Worm (Caenorhabditis elegans) whole organism, early embryonic: ENCODE measurements around the gene nova-1.
"Not testable (repeated sequence)": the region's sequence is repeated elsewhere in the genome, so short reads cannot be mapped to it uniquely, and the experiment has no call there.

Experiments
- B0310.2 ChIP-seq: sonication (generic microtip); optimal IDR thresholded peaks from 2 replicates; lab custom pipeline; 2016; ENCODE audit warnings: mild to moderate bottlenecking, missing genetic modification characterization, missing compliant biosample characterization
- F13C5.2 ChIP-seq: sonication (generic microtip); optimal IDR thresholded peaks from 2 replicates; lab custom pipeline; 2017; ENCODE audit warnings: mild to moderate bottlenecking, missing genetic modification characterization, inconsistent platforms, missing compliant biosample characterization
- aly-1 ChIP-seq: sonication (generic microtip); optimal IDR thresholded peaks from 2 replicates; lab custom pipeline; 2016; ENCODE audit warnings: missing genetic modification characterization, missing compliant biosample characterization
- ama-1 ChIP-seq: fragments of 150-350 bp; optimal IDR thresholded peaks from 2 replicates; lab custom pipeline; 2014
- ceh-13 ChIP-seq: fragments of 200-800 bp; sonication (Bioruptor generic); optimal IDR thresholded peaks from 2 replicates; lab custom pipeline; 2018; ENCODE audit warnings: mild to moderate bottlenecking, missing genetic modification characterization, missing compliant biosample characterization
- ceh-36 ChIP-seq: sonication (generic microtip); optimal IDR thresholded peaks from 2 replicates; lab custom pipeline; 2016; ENCODE audit warnings: missing genetic modification characterization, inconsistent platforms, missing compliant biosample characterization
- ets-7 ChIP-seq: sonication (generic microtip); optimal IDR thresholded peaks from 2 replicates; lab custom pipeline; 2016; ENCODE audit warnings: missing genotype, missing genetic modification characterization, missing compliant biosample characterization
- flt-1 ChIP-seq: fragments of 200-800 bp; sonication (Bioruptor generic); IDR thresholded peaks from 2 replicates; pipeline ENCODE4 v1.3.6; 2022; ENCODE audit warnings: missing genetic modification characterization, missing compliant biosample characterization
- hmg-4 ChIP-seq: fragments of 200-800 bp; sonication (Bioruptor generic); optimal IDR thresholded peaks from 2 replicates; lab custom pipeline; 2018; ENCODE audit warnings: mild to moderate bottlenecking, missing genetic modification characterization, missing compliant biosample characterization
- hnd-1 ChIP-seq: sonication (generic microtip); optimal IDR thresholded peaks from 2 replicates; lab custom pipeline; 2016; ENCODE audit warnings: missing genetic modification characterization, missing compliant biosample characterization
- pes-1 ChIP-seq: fragments of 200-800 bp; sonication (Bioruptor generic); IDR thresholded peaks from 2 replicates; pipeline ENCODE4 v1.3.6; 2022; ENCODE audit warnings: missing genetic modification reagents, missing genetic modification characterization, missing compliant biosample characterization
- scrt-1 ChIP-seq: fragments of 200-800 bp; sonication (Bioruptor generic); IDR thresholded peaks from 2 replicates; pipeline ENCODE4 v1.3.6; 2022; ENCODE audit warnings: missing genetic modification characterization, missing compliant biosample characterization
- sea-1 ChIP-seq: fragments of 200-800 bp; sonication (Bioruptor generic); conservative IDR thresholded peaks from 2 replicates; pipeline ENCODE4 v1.3.6; 2022; ENCODE audit warnings: missing genetic modification characterization, missing compliant biosample characterization
- tbx-11 ChIP-seq: fragments of 200-800 bp; sonication (Bioruptor generic); IDR thresholded peaks from 2 replicates; pipeline ENCODE4 v1.3.6; 2022; ENCODE audit warnings: missing genetic modification characterization, missing compliant biosample characterization
- tbx-37 ChIP-seq: fragments of 200-800 bp; sonication (Bioruptor generic); conservative IDR thresholded peaks from 2 replicates; pipeline ENCODE4 v1.3.6; 2022; ENCODE audit warnings: missing genetic modification reagents, missing genetic modification characterization, missing compliant biosample characterization
- tra-4 ChIP-seq: sonication (generic microtip); optimal IDR thresholded peaks from 2 replicates; lab custom pipeline; 2017; ENCODE audit warnings: missing genetic modification characterization, missing compliant biosample characterization

nova-1 gene

DNA sequence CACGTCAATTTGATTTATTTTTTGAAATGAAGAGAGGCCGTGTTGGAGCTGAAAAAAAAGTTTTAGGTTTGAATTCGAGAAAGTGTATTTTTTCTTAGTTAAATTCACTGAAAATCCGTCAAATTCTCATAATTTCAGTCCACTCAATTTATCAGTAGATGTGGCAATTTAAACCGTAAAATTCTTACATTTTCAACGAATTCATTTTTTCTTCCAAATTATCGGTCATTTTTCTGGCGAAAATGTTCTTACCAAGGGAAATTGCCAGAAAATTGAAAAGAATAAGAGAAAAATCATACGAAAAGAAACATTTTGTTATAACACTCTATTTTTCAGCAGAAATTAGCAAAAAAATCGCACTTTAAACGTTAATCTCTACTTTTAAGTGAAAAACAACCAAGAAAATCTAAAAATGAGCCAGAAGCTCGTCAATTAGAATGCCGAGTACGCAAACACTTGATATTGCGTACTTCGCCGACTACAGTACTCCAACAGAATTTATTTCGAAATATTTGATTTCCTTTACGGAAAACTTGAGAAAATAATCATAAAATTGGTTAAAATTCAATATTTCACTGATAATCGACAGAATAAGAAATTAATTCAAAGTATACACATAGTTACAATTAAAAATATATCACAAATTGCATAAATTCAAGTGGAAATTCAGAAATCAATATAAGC, 3.5 kb upstream of the nova-1 start, which contains the start of gene fbxa-106:
TSS of gene fbxa-106 (minus strand) at position 51 of the 684 bp plus-strand sequence.
- TF ChIP-seq flt-1 (GFP tag; lab: Robert Waterston, UW) (no peak), ama-1 (lab: Kevin White, UChicago) (no peak), pes-1 (GFP tag; lab: Robert Waterston, UW) (no peak), scrt-1 (no peak), ceh-13 (GFP tag; lab: Kevin White, UChicago) (no peak), hmg-4 (no peak), tra-4 (no peak), B0310.2 (tag; lab: Kevin White, UChicago) (no peak), ets-7 (tag; lab: Kevin White, UChicago) (no peak), tbx-37 (no peak), aly-1 (no peak), F13C5.2 (tag; lab: Kevin White, UChicago) (no peak)

DNA sequence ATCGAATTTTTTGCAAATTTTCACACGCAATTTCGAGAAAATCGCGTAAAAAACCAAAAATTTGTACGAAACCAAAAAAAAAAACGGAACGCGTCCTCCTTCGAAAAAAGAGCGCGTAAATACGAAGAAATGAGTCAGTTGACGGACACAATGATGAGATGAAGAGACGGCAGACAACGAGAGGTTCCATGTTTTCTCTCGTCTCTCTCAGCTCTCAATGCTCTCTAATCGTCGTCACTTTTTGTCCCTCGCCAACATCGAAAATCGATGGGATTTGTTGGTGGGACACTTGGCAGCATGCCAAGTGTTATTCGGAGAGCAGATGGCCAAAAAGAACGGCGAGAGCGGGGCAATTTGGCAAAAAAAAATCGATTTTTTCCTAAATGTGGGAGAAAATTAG, 2.6 kb downstream of the nova-1 start:
- peak; percentile 22 for TF ChIP-seq F13C5.2 (tag; lab: Kevin White, UChicago)
- no peak for TF ChIP-seq ceh-36
- no peak for TF ChIP-seq B0310.2 (tag; lab: Kevin White, UChicago)
- no peak for TF ChIP-seq ama-1 (lab: Kevin White, UChicago)
- TF ChIP-seq scrt-1, result peak; percentile 7; the same call in 1 of the 2 replicates

DNA sequence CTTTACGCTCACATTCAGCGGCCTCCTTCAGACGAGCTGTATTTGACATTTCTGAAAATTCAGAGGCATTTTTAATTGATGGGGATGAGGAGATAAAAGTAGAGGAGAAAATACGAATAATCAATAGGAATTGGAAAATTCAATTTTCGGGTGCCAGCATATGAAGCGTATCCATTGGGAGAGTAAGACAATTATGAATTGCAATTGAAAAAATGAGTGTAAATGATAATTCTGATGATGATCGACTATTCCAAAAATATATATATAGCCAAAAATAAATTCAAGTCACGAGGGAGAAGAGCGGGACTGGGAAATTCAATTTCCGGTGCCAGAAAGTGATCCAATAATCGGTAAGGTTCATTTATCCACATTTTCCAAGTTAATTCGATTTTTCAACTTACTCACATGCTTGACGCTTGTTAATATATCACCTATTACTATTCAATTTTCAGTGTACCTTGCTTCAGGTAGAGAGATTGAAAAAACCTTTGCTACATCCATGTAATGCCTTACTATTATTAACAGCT, 15.4 kb downstream of the nova-1 start, which contains the start of gene Y59A8B.8:
TSS of gene Y59A8B.8 (minus strand) at position 51 of the 527 bp plus-strand sequence.
- TF ChIP-seq ceh-36 (no peak), hnd-1 (tag; lab: Kevin White, UChicago) (no peak), scrt-1 (no peak), tbx-11 (GFP tag; lab: Robert Waterston, UW) (no peak), B0310.2 (tag; lab: Kevin White, UChicago) (no peak), flt-1 (GFP tag; lab: Robert Waterston, UW) (no peak), sea-1 (GFP tag; lab: Robert Waterston, UW) (no peak)

DNA sequence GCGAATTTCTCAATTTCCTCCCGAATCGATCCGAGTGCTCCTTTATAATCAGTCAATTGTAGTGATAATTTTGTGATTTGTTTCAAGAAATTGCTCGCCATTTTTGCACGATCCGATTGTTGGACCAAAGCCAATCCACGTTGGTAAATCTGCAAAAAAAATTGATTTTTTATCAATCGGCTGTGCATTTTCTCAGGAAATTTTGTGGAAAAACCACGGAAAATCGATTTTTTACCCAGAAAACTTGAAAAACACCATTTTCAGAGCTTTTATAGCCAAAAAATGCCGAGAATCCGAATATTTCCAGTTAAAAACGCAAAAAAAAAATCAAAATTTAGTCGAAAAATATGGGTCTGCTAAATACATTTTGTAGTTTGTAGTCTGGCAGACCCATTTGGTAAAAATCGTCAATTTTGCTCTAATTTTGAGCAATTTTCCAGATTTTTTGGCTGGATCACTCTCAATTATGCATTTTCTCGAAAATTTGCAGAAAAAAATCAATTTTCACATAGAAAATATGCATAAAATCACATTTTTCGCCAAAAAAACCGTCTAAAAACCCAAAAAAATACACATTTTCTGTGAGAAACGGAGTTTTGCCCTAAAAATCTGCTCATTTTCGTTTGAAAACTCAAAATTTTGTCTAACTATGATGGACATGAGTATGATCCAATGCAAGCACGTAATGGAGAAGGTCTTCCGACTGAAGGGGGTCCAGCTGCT, 26.3 kb downstream of the nova-1 start, which contains the start of the genes Y59A8B.25 and ebp-3:
TSS of gene Y59A8B.25 (minus strand) at position 101 of the 723 bp plus-strand sequence.
TSS of gene ebp-3 (plus strand) at position 673 of the 723 bp plus-strand sequence.
- TF ChIP-seq hnd-1 (tag; lab: Kevin White, UChicago); flt-1 (GFP tag; lab: Robert Waterston, UW); hmg-4: not testable (repeated sequence)

DNA sequence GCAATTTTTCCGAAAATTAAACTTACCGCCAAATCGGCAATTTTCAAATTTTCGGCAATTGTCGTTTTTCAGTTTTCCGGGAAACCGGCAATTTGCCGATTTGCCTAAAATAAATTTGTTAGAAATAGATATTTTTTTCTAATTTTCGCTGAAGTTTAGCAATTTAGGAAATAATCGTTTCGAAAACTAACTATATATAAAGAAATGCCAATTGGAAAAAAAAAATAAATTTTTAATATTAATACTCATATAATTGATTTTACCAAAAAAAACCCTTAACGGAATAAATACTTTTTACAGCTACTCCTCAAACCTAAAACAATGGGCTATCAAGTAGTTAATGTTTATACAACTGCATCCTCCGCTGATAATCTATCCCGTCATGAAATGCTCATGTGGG, 38.5 kb downstream of the nova-1 start, which contains the start of gene ebp-1:
TSS of gene ebp-1 (plus strand) at position 301 of the 400 bp plus-strand sequence.
- TF ChIP-seq hmg-4, result no peak
- no peak for TF ChIP-seq ceh-13 (GFP tag; lab: Kevin White, UChicago)

DNA sequence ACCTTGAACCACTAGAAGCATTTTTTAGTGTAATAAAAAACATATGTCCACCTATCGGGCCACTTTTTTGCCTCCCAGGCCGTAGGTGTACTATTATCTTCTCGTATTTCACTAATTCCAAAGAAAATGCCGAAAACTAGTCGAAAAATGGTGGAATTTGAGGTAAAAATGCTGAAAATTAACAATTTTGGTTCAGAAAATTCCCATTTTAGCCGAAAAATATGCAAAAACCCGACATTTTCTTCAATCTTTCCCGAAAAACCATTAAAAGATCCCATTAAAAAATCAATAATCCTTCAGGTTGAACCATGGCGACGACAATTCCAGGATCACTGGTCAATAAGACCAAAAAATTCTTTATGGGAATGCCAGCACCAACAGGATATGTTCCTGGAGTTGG, 59.6 kb downstream of the nova-1 start, which contains the start of gene prp-6:
TSS of gene prp-6 (plus strand) at position 301 of the 400 bp plus-strand sequence.
- no peak for TF ChIP-seq ama-1 (lab: Kevin White, UChicago)
- no peak for TF ChIP-seq hmg-4
- no peak for TF ChIP-seq B0310.2 (tag; lab: Kevin White, UChicago)
- TF ChIP-seq tbx-11 (GFP tag; lab: Robert Waterston, UW), result no peak
- no peak for TF ChIP-seq sea-1 (GFP tag; lab: Robert Waterston, UW)
- no peak for TF ChIP-seq ceh-13 (GFP tag; lab: Kevin White, UChicago)
- TF ChIP-seq aly-1, result no peak
- no peak for TF ChIP-seq flt-1 (GFP tag; lab: Robert Waterston, UW)
- TF ChIP-seq ets-7 (tag; lab: Kevin White, UChicago), result no peak

DNA sequence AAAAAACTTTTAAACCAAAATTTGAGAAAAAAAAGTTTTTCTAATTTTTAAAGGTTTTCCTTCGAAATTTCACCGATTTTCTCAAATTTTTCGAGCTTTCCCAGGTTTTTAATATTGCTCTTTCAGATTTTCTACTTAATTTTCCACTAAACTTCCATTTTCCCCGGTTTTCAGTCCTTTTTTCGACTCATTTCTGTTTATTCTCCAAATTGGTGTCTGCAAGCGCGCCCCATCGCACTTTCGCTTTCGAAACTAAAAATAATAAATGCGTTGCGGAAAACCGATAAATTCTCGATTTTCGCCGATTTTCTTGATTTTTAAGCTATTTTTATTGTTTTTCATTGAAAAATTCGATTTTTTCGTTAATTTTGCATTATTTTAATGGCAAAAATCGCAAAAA, 60.3 kb downstream of the nova-1 start:
- TF ChIP-seq hmg-4, result no peak
- TF ChIP-seq sea-1 (GFP tag; lab: Robert Waterston, UW), result no peak
- no peak for TF ChIP-seq ceh-13 (GFP tag; lab: Kevin White, UChicago)
- TF ChIP-seq aly-1, result no peak
- TF ChIP-seq tra-4, result no peak
- no peak for TF ChIP-seq ama-1 (lab: Kevin White, UChicago)
- TF ChIP-seq ceh-36, result no peak
- TF ChIP-seq ets-7 (tag; lab: Kevin White, UChicago), result no peak
